Fruit fly (Drosophila melanogaster): Measurements from ENCODE around the gene IFT57.
A peak's percentile ranks its signal among the peaks of the same experiment; 100 is the strongest.

Gene IFT57

DNA sequence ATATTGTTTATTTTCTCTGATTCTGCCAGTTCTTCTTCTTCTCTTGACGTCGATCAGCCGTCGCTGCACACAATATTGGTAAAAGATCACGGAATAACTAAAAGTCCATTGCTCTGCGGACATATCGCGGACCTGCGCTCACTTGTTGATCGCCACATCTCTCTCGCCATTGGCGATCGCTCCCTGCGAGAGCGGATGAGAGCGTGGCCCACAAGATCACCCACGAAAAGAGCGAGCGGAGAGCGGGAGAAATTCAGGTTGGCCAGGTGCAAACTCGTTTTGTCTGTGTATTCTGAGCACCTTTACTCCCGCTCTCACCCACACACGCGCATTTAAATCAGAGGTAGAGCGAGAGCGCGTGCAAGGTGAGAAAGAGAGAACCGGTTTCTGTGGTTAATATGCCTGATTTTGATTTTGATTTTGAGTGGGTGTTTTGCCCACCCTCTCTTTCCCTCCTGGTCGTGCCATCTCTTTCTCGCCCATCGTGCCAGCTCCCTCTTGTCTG, 50.1 kb downstream of the IFT57 start, which contains the start of gene sob (continued):
- no peak for TF ChIP-seq ab (GFP tag; optimal IDR thresholded peaks at IDR 0.05)
- TF ChIP-seq CG4617 (GFP tag; optimal IDR thresholded peaks at IDR 0.05; ENCODE audit: borderline replicate concordance) = no peak
- TF ChIP-seq CG32772 (GFP tag; IDR thresholded peaks at IDR 0.05) = no peak
- TF ChIP-seq Bgb (GFP tag; IDR thresholded peaks at IDR 0.05; ENCODE audit: partially characterized antibody) = no peak
- no peak for TF ChIP-seq CG3065 (GFP tag; optimal IDR thresholded peaks at IDR 0.05)
- TF ChIP-seq hkb (optimal IDR thresholded peaks at IDR 0.05) = no peak
- peak; percentile 34; the same call in 1 of the 2 replicates for TF ChIP-seq hkb (GFP tag; IDR thresholded peaks at IDR 0.05)
- no peak for TF ChIP-seq CG9609 (GFP tag; optimal IDR thresholded peaks at IDR 0.05)
- TF ChIP-seq NFAT (GFP tag; IDR thresholded peaks at IDR 0.05) = 0 out of 2 replicates have a peak, but pooled peaks have one; percentile 9
- peak; percentile 43; the same call in 1 of the 2 replicates for TF ChIP-seq CG6689 (GFP tag; IDR thresholded peaks at IDR 0.05)
- no peak for TF ChIP-seq al (GFP tag; IDR thresholded peaks at IDR 0.05)
- no peak for TF ChIP-seq p53 (GFP tag; optimal IDR thresholded peaks at IDR 0.05)
- TF ChIP-seq Dll (GFP tag; IDR thresholded peaks at IDR 0.05; ENCODE audit: partially characterized antibody) = peak; percentile 80
- TF ChIP-seq CG33557 (GFP tag; optimal IDR thresholded peaks at IDR 0.05) = no peak
- TF ChIP-seq crp (GFP tag; optimal IDR thresholded peaks at IDR 0.05) = no peak
- TF ChIP-seq CG11247 (GFP tag; IDR thresholded peaks at IDR 0.05) = no peak
- TF ChIP-seq CG6175 (GFP tag; IDR thresholded peaks at IDR 0.05) = no peak
- TF ChIP-seq dati (GFP tag; IDR thresholded peaks at IDR 0.05) = no peak
- no peak for TF ChIP-seq TFAM (GFP tag; optimal IDR thresholded peaks at IDR 0.05)
- no peak for TF ChIP-seq CG31365 (tag; optimal IDR thresholded peaks at IDR 0.05)
- TF ChIP-seq gcm2 (GFP tag; optimal IDR thresholded peaks at IDR 0.05) = no peak
- no peak for TF ChIP-seq tx (GFP tag; optimal IDR thresholded peaks at IDR 0.05)
- no peak for TF ChIP-seq CG2116 (GFP tag; optimal IDR thresholded peaks at IDR 0.05)
- TF ChIP-seq Mrtf (GFP tag; IDR thresholded peaks at IDR 0.05) = no peak
- no peak for TF ChIP-seq slou (GFP tag; optimal IDR thresholded peaks at IDR 0.05)
- peak; percentile 13 for TF ChIP-seq Med (GFP tag)
- TF ChIP-seq tll (GFP tag; optimal IDR thresholded peaks at IDR 0.05) = peak in 1 of 2 experiments; percentile 52
- peak; percentile 84 for TF ChIP-seq CG17385 (GFP tag; optimal IDR thresholded peaks at IDR 0.05)
- no peak for TF ChIP-seq knrl (GFP tag; IDR thresholded peaks at IDR 0.05; ENCODE audit: partially characterized antibody)
- TF ChIP-seq CG17912 (GFP tag; optimal IDR thresholded peaks at IDR 0.05) = no peak
- no peak for TF ChIP-seq kay (GFP tag; optimal IDR thresholded peaks at IDR 0.05)
- peak; percentile 12 for TF ChIP-seq Elba2 (GFP tag; optimal IDR thresholded peaks at IDR 0.05)
- TF ChIP-seq ttk (GFP tag; IDR thresholded peaks at IDR 0.05) = no peak
- no peak for TF ChIP-seq Max (GFP tag; optimal IDR thresholded peaks at IDR 0.05)
- no peak for TF ChIP-seq sc (optimal IDR thresholded peaks at IDR 0.05)
- TF ChIP-seq sc (GFP tag; optimal IDR thresholded peaks at IDR 0.05) = no peak
- TF ChIP-seq lbe (GFP tag; optimal IDR thresholded peaks at IDR 0.05) = peak; percentile 58
- peak; percentile 100 for TF ChIP-seq yki (optimal IDR thresholded peaks at IDR 0.05)
- TF ChIP-seq CG3847 (GFP tag; IDR thresholded peaks at IDR 0.05) = no peak
- no peak for TF ChIP-seq pnt (GFP tag; optimal IDR thresholded peaks at IDR 0.05)
- TF ChIP-seq bowl (GFP tag; IDR thresholded peaks at IDR 0.05) = peak; percentile 41; the same call in 1 of the 2 replicates
- TF ChIP-seq CG18764 (GFP tag; optimal IDR thresholded peaks at IDR 0.05) = no peak
- TF ChIP-seq CG12219 (GFP tag; optimal IDR thresholded peaks at IDR 0.05) = peak; percentile 8
- TF ChIP-seq CG3407 (GFP tag; optimal IDR thresholded peaks at IDR 0.05) = no peak
- TF ChIP-seq CG15073 (GFP tag; optimal IDR thresholded peaks at IDR 0.05) = no peak
- TF ChIP-seq klu (GFP tag; IDR thresholded peaks at IDR 0.05) = peak; percentile 20; the same call in 1 of the 2 replicates
- TF ChIP-seq Meics (GFP tag; optimal IDR thresholded peaks at IDR 0.05) = no peak
- no peak for TF ChIP-seq YL-1 (GFP tag; optimal IDR thresholded peaks at IDR 0.05)
- TF ChIP-seq Myb (GFP tag; optimal IDR thresholded peaks at IDR 0.05) = no peak
- TF ChIP-seq CG1832 (GFP tag; optimal IDR thresholded peaks at IDR 0.05) = peak; percentile 86
- peak; percentile 97 for TF ChIP-seq Nf-YC (tag; optimal IDR thresholded peaks at IDR 0.05)
- no peak for TF ChIP-seq bcd (GFP tag; optimal IDR thresholded peaks at IDR 0.05)
